Worm (Caenorhabditis elegans) whole organism, L4 larva: ENCODE results near the gene srh-181.
A peak's percentile ranks its signal among the peaks of the same experiment; 100 is the strongest.

ENCODE experiments used
- T26A8.4 ChIP-seq: fragments of 200-800 bp; sonication (Bioruptor generic); IDR thresholded peaks from 2 replicates; pipeline ENCODE4 v1.3.6; 2022; ENCODE audit warnings: missing genetic modification characterization, missing compliant biosample characterization
- Y105C5A.15 ChIP-seq: fragments of 200-800 bp; sonication (Bioruptor generic); IDR thresholded peaks from 2 replicates; pipeline ENCODE4 v1.3.6; 2022; ENCODE audit warnings: missing genetic modification characterization, missing compliant biosample characterization
- ceh-28 ChIP-seq: fragments of 150-350 bp; optimal IDR thresholded peaks from 2 replicates; lab custom pipeline; 2014; ENCODE audit warnings: missing biosample characterization, missing genetic modification reagents, missing genetic modification characterization
- ceh-62 ChIP-seq: sonication (generic microtip); optimal IDR thresholded peaks from 2 replicates; lab custom pipeline; 2017; ENCODE audit warnings: missing biosample characterization, missing genetic modification characterization
- ceh-82 ChIP-seq: sonication (generic microtip); optimal IDR thresholded peaks from 2 replicates; lab custom pipeline; 2017; ENCODE audit warnings: missing biosample characterization, missing genetic modification characterization
- ces-1 ChIP-seq: fragments of 150-350 bp; sonication (generic microtip); optimal IDR thresholded peaks from 4 replicates; lab custom pipeline; 2014; ENCODE audit warnings: missing biosample characterization, missing genetic modification reagents, missing genetic modification characterization
- daf-16 ChIP-seq, 3 experiments: sonication (generic microtip); optimal IDR thresholded peaks; 2 replicates each; lab custom pipeline; 2016 to 2017; ENCODE audit warnings: missing genetic modification characterization in 3 of 3, missing genetic modification reagents in 3 of 3, mild to moderate bottlenecking in 2 of 3, missing compliant biosample characterization in 2 of 3, missing biosample characterization in 1 of 3, moderate library complexity in 1 of 3
- dmd-6 ChIP-seq: fragments of 200-800 bp; sonication (Bioruptor generic); IDR thresholded peaks from 2 replicates; pipeline ENCODE4 v1.3.6; 2022; ENCODE audit warnings: missing genetic modification reagents, missing genetic modification characterization, missing compliant biosample characterization
- dpl-1 ChIP-seq: fragments of 150-350 bp; optimal IDR thresholded peaks from 2 replicates; lab custom pipeline; 2014; ENCODE audit warnings: missing biosample characterization, missing genetic modification reagents, missing genetic modification characterization
- dve-1 ChIP-seq: sonication (generic microtip); optimal IDR thresholded peaks from 2 replicates; lab custom pipeline; 2017; ENCODE audit warnings: antibody characterized with exemption, mild to moderate bottlenecking, missing genetic modification characterization, missing compliant biosample characterization; ENCODE audit not compliant: insufficient read depth
- fos-1 ChIP-seq: fragments of 150-350 bp; optimal IDR thresholded peaks from 2 replicates; lab custom pipeline; 2014; ENCODE audit warnings: missing biosample characterization, missing genetic modification characterization
- hlh-11 ChIP-seq: fragments of 200-800 bp; sonication (Bioruptor generic); optimal IDR thresholded peaks from 2 replicates; lab custom pipeline; 2018; ENCODE audit warnings: mild to moderate bottlenecking, missing genetic modification characterization, missing compliant biosample characterization
- lim-7 ChIP-seq: fragments of 200-800 bp; sonication (Bioruptor generic); IDR thresholded peaks from 2 replicates; pipeline ENCODE4 v1.3.6; 2022; ENCODE audit warnings: missing genetic modification characterization, missing compliant biosample characterization
- lin-29 ChIP-seq: fragments of 200-800 bp; sonication (Bioruptor generic); IDR thresholded peaks from 2 replicates; pipeline ENCODE4 v1.3.6; 2022; ENCODE audit warnings: missing genetic modification reagents, missing genetic modification characterization, missing compliant biosample characterization
- lin-39 ChIP-seq: fragments of 150-350 bp; optimal IDR thresholded peaks from 2 replicates; lab custom pipeline; 2014; ENCODE audit warnings: missing biosample characterization, missing genetic modification reagents, missing genetic modification characterization
- mdt-29 ChIP-seq: fragments of 200-800 bp; sonication (Bioruptor generic); IDR thresholded peaks from 2 replicates; pipeline ENCODE4 v1.3.6; 2022; ENCODE audit warnings: missing genetic modification reagents, missing genetic modification characterization, missing compliant biosample characterization
- nhr-102 ChIP-seq: sonication (generic microtip); optimal IDR thresholded peaks from 2 replicates; lab custom pipeline; 2016; ENCODE audit warnings: mild to moderate bottlenecking, missing genetic modification characterization, moderate library complexity, missing compliant biosample characterization
- nhr-28 ChIP-seq: fragments of 150-350 bp; optimal IDR thresholded peaks from 2 replicates; lab custom pipeline; 2014; ENCODE audit warnings: missing biosample characterization, missing genetic modification characterization
- nhr-77 ChIP-seq: fragments of 150-350 bp; optimal IDR thresholded peaks from 2 replicates; lab custom pipeline; 2014; ENCODE audit warnings: missing biosample characterization, missing genetic modification characterization
- php-3 ChIP-seq: fragments of 200-800 bp; sonication (Bioruptor generic); IDR thresholded peaks from 2 replicates; pipeline ENCODE4 v1.3.6; 2022; ENCODE audit warnings: missing genetic modification reagents, missing genetic modification characterization, missing compliant biosample characterization
- pqm-1 ChIP-seq: sonication (generic microtip); optimal IDR thresholded peaks from 2 replicates; lab custom pipeline; 2017; ENCODE audit warnings: missing biosample characterization, missing genetic modification characterization
- sdz-12 ChIP-seq: fragments of 200-800 bp; sonication (Bioruptor generic); optimal IDR thresholded peaks from 2 replicates; lab custom pipeline; 2018; ENCODE audit warnings: mild to moderate bottlenecking, missing genetic modification characterization, missing compliant biosample characterization
- set-16 ChIP-seq: fragments of 200-800 bp; sonication (Bioruptor generic); IDR thresholded peaks from 2 replicates; pipeline ENCODE4 v1.3.6; 2022; ENCODE audit warnings: missing genetic modification reagents, missing genetic modification characterization, missing compliant biosample characterization
- unc-39 ChIP-seq: sonication (generic microtip); optimal IDR thresholded peaks from 2 replicates; lab custom pipeline; 2017; ENCODE audit warnings: missing biosample characterization, missing genetic modification characterization

Gene srh-181

ce11 chrV:18516496-18516895 is 42.2 kb downstream of the srh-181 start, which contains the start of gene hmit-1.1:
TSS of gene hmit-1.1 (plus strand) at chrV:18516789.
- TF ChIP-seq nhr-77 (tag; lab: Kevin White, UChicago): peak; percentile 33
- TF ChIP-seq pqm-1: peak; percentile 76
- TF ChIP-seq dmd-6 (GFP tag; lab: Robert Waterston, UW): peak; percentile 83
- peak; percentile 52 for TF ChIP-seq nhr-28 (tag; lab: Kevin White, UChicago)
- TF ChIP-seq php-3 (GFP tag; lab: Robert Waterston, UW): peak; percentile 86
- TF ChIP-seq daf-16 (GFP tag; optimal IDR thresholded peaks at IDR 0.05; lab: Kevin White, UChicago): no peak
- TF ChIP-seq daf-16 (tag; optimal IDR thresholded peaks at IDR 0.05; lab: Kevin White, UChicago): peak; percentile 74
- no peak for TF ChIP-seq sdz-12 (GFP tag; lab: Kevin White, UChicago)
- TF ChIP-seq dve-1: peak; percentile 62
- TF ChIP-seq hlh-11 (tag; lab: Kevin White, UChicago): peak; percentile 68
- TF ChIP-seq dpl-1 (GFP tag; lab: Kevin White, UChicago): no peak
- TF ChIP-seq nhr-102 (tag; lab: Kevin White, UChicago): no peak

- TF ChIP-seq ces-1: no peak
- TF ChIP-seq lim-7 (GFP tag; lab: Robert Waterston, UW): no peak
- TF ChIP-seq set-16 (GFP tag; lab: Robert Waterston, UW): no peak
- no peak for TF ChIP-seq hlh-11 (tag; lab: Kevin White, UChicago)
- no peak for TF ChIP-seq lin-39
- no peak for TF ChIP-seq ceh-82
- no peak for TF ChIP-seq Y105C5A.15
- no peak for TF ChIP-seq mdt-29 (GFP tag; lab: Robert Waterston, UW)
- no peak for TF ChIP-seq fos-1
- no peak for TF ChIP-seq lin-29
- no peak for TF ChIP-seq T26A8.4
- TF ChIP-seq unc-39 (tag; lab: Kevin White, UChicago): no peak
- TF ChIP-seq ceh-28: no peak
- no peak for TF ChIP-seq ceh-62
These were observed 50.1 kb downstream of the srh-181 start, which contains the start of gene hmit-1.2 for ce11 chrV:18524460-18524859. TSS of gene hmit-1.2 (plus strand) at chrV:18524760.
